Worm (Caenorhabditis elegans): ENCODE data around the gene ZK697.14.

DNA sequence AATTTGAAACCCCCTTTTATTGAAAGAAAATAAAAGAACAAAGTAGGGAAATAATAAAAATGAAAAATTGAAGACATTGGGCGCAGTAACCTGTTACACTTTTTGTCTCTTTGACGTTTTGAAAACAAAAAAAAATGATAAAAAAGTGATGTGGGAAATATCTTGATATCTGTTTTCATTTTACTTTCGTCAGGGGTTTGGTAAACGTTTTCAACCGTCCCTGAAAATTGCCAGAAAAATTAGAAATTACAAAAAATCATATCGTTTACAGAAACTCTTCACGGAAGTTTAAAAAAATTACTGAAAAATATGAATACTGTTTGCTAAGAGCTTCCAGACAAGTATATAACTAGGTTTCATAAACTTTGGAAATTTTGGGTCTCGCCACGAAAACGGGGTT is 23.6 kb upstream of the ZK697.14 start, which contains the start of gene F36H9.4:
- TF ChIP-seq B0310.2 (tag; optimal IDR thresholded peaks at IDR 0.05) (no peak), hnd-1 (tag; optimal IDR thresholded peaks at IDR 0.05) (no peak), sea-1 (GFP tag; conservative IDR thresholded peaks at IDR 0.05) (no peak), scrt-1 (GFP tag; IDR thresholded peaks at IDR 0.05) (no peak), ama-1 (optimal IDR thresholded peaks at IDR 0.05) (no peak), ceh-13 (GFP tag; optimal IDR thresholded peaks at IDR 0.05) (no peak), aly-1 (tag; optimal IDR thresholded peaks at IDR 0.05) (no peak), F13C5.2 (tag; optimal IDR thresholded peaks at IDR 0.05) (no peak), ets-7 (tag; optimal IDR thresholded peaks at IDR 0.05) (no peak), tra-4 (tag; optimal IDR thresholded peaks at IDR 0.05) (no peak), flt-1 (GFP tag; IDR thresholded peaks at IDR 0.05) (no peak)

All from whole organism, early embryonic.